Worm (Caenorhabditis elegans): ENCODE results near the gene T20B12.4.

- TF ChIP-seq klf-2 (GFP tag; conservative IDR thresholded peaks at IDR 0.05) (no peak), T22C8.4 (GFP tag; IDR thresholded peaks at IDR 0.05) (no peak), tab-1 (GFP tag; IDR thresholded peaks at IDR 0.05) (no peak), flt-1 (GFP tag; IDR thresholded peaks at IDR 0.05) (no peak), ztf-23 (GFP tag; IDR thresholded peaks at IDR 0.05) (no peak), med-1 (GFP tag; optimal IDR thresholded peaks at IDR 0.05; ENCODE audit: insufficient read depth) (no peak), ztf-29 (GFP tag; IDR thresholded peaks at IDR 0.05) (no peak), ref-1 (GFP tag; conservative IDR thresholded peaks at IDR 0.05) (no peak)
Observed at ce11 chrIII:7381546-7382171, 14.1 kb downstream of the T20B12.4 start, which contains the start of the genes hmg-4 and T20B12.3.

All from whole organism, midembryonic.